Worm (Caenorhabditis elegans): ENCODE data around the gene C06G4.4.

C06G4.4 gene

DNA sequence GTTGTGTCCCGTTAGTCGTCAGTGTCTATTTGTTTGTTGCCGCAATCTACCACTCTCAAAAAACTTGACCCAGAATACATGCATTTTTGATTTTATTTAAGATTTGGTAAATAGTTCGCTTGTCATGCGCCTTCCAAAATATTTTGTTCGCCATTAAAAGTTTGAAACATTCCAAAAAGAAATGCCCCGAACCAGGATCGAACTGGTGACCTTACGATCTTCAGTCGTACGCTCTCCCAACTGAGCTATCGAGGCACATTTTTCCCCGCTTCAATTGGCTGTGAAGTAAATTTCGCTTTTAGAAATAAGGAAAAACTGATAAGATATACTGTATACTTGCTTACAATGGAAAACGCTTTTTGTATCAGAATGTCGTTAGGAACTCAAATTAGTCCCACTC is 677 bp upstream of the C06G4.4 start (continued):
- TF ChIP-seq lin-13 (GFP tag; optimal IDR thresholded peaks at IDR 0.05): no peak
- TF ChIP-seq T20F7.1 (GFP tag; optimal IDR thresholded peaks at IDR 0.05): no peak
- TF ChIP-seq egl-27 (tag; optimal IDR thresholded peaks at IDR 0.05): no peak
- 0 out of 2 replicates have a peak, but pooled peaks have one; percentile 10 for TF ChIP-seq lin-1 (GFP tag; IDR thresholded peaks at IDR 0.05)
- TF ChIP-seq nhr-102 (tag; optimal IDR thresholded peaks at IDR 0.05): no peak
- no peak for TF ChIP-seq ZK546.5 (tag; optimal IDR thresholded peaks at IDR 0.05)
- no peak for TF ChIP-seq cey-2 (tag; optimal IDR thresholded peaks at IDR 0.05; ENCODE audit: borderline replicate concordance, insufficient read depth)
- TF ChIP-seq php-3 (GFP tag; IDR thresholded peaks at IDR 0.05): no peak
- TF ChIP-seq tag-97 (GFP tag; IDR thresholded peaks at IDR 0.05): no peak
- TF ChIP-seq unc-130 (GFP tag; optimal IDR thresholded peaks at IDR 0.05): no peak
- no peak for TF ChIP-seq saeg-2 (GFP tag; IDR thresholded peaks at IDR 0.05)
- no peak for TF ChIP-seq lin-29 (GFP tag; IDR thresholded peaks at IDR 0.05)
- TF ChIP-seq egl-43 (GFP tag; IDR thresholded peaks at IDR 0.05): 0 out of 2 replicates have a peak, but pooled peaks have one; percentile 60
- TF ChIP-seq lir-3 (tag; optimal IDR thresholded peaks at IDR 0.05): no peak
- TF ChIP-seq dmd-9 (GFP tag; IDR thresholded peaks at IDR 0.05): no peak; the same call in 1 of the 2 replicates
- no peak for TF ChIP-seq daf-8 (GFP tag; IDR thresholded peaks at IDR 0.05)
- TF ChIP-seq lin-15B (tag; optimal IDR thresholded peaks at IDR 0.05): no peak
- peak; percentile 0 for TF ChIP-seq hlh-30 (tag; optimal IDR thresholded peaks at IDR 0.05; ENCODE audit: insufficient read depth)
- TF ChIP-seq dpl-1 (GFP tag; optimal IDR thresholded peaks at IDR 0.05): no peak
- no peak for TF ChIP-seq set-16 (GFP tag; IDR thresholded peaks at IDR 0.05)
- TF ChIP-seq unc-39 (tag; optimal IDR thresholded peaks at IDR 0.05): no peak
- TF ChIP-seq pha-4 (GFP tag; IDR thresholded peaks at IDR 0.05): peak; percentile 31; the same call in 1 of the 2 replicates
- no peak for TF ChIP-seq pha-4 (tag; optimal IDR thresholded peaks at IDR 0.05)
- TF ChIP-seq nhr-76 (tag; optimal IDR thresholded peaks at IDR 0.05): no peak
- 0 out of 2 replicates have a peak, but pooled peaks have one; percentile 45 for TF ChIP-seq F44E2.7 (GFP tag; IDR thresholded peaks at IDR 0.05)
- no peak for TF ChIP-seq mep-1 (tag; optimal IDR thresholded peaks at IDR 0.05)
- 0 out of 2 replicates have a peak, but pooled peaks have one; percentile 19 for TF ChIP-seq ctbp-1 (GFP tag; IDR thresholded peaks at IDR 0.05)
- TF ChIP-seq nhr-111 (GFP tag; optimal IDR thresholded peaks at IDR 0.05): no peak
- TF ChIP-seq ceh-62 (tag; optimal IDR thresholded peaks at IDR 0.05): no peak
- TF ChIP-seq daf-16 (GFP tag; optimal IDR thresholded peaks at IDR 0.05): no peak
- TF ChIP-seq daf-16 (tag; optimal IDR thresholded peaks at IDR 0.05): peak; percentile 15
- TF ChIP-seq vab-7 (GFP tag; IDR thresholded peaks at IDR 0.05): 0 out of 2 replicates have a peak, but pooled peaks have one; percentile 48
- no peak for TF ChIP-seq ztf-11 (tag; optimal IDR thresholded peaks at IDR 0.05)
- no peak for TF ChIP-seq nhr-77 (tag; optimal IDR thresholded peaks at IDR 0.05)
- TF ChIP-seq Y5F2A.4 (GFP tag; optimal IDR thresholded peaks at IDR 0.05): no peak
- TF ChIP-seq lim-7 (GFP tag; IDR thresholded peaks at IDR 0.05): peak; percentile 57; the same call in 1 of the 2 replicates
- no peak for TF ChIP-seq mdl-1 (tag; optimal IDR thresholded peaks at IDR 0.05)
- TF ChIP-seq nhr-25 (tag; optimal IDR thresholded peaks at IDR 0.05; ENCODE audit: borderline replicate concordance, insufficient read depth): no peak
- no peak for TF ChIP-seq mxl-2 (GFP tag; conservative IDR thresholded peaks at IDR 0.05)
- TF ChIP-seq unc-62 (GFP tag; optimal IDR thresholded peaks at IDR 0.05 in 1 of 2): peak in 1 of 2 experiments; percentile 57
- TF ChIP-seq unc-62 (tag; optimal IDR thresholded peaks at IDR 0.05): no peak

DNA sequence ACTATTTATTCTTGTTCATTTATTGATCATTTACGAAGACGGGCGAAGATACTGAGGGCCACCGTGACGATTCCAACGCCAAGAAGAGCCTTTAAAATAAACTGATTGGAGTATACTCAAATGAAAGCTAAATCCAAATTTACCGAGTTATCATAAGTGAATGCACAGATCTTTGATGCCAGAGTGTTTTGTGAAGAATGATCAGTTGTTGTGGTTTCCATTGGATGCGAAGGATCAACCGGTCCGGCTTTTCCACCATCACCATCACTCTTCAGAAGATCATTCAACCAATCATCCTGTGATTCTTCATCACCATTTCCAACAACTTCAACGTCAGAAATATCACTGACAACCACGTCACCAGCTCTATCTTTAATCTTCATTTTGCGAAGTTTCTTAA is 388 bp downstream of the C06G4.4 start:
- TF ChIP-seq ceh-28 (tag; optimal IDR thresholded peaks at IDR 0.05) (no peak), aly-2 (tag; optimal IDR thresholded peaks at IDR 0.05) (no peak), daf-8 (GFP tag; IDR thresholded peaks at IDR 0.05) (no peak), nhr-28 (tag; optimal IDR thresholded peaks at IDR 0.05) (no peak), set-16 (GFP tag; IDR thresholded peaks at IDR 0.05) (no peak), dmd-6 (GFP tag; IDR thresholded peaks at IDR 0.05) (no peak), snpc-4 (tag; optimal IDR thresholded peaks at IDR 0.05) (no peak), hmg-1.1 (GFP tag; IDR thresholded peaks at IDR 0.05) (no peak), pqm-1 (tag; optimal IDR thresholded peaks at IDR 0.05) (no peak), mes-2 (tag; optimal IDR thresholded peaks at IDR 0.05; ENCODE audit: poor library complexity, severe bottlenecking) (peak; percentile 29), saeg-2 (GFP tag; IDR thresholded peaks at IDR 0.05) (0 out of 2 replicates have a peak, but pooled peaks have one; percentile 19), ZK546.5 (tag; optimal IDR thresholded peaks at IDR 0.05) (no peak), nhr-102 (tag; optimal IDR thresholded peaks at IDR 0.05) (peak; percentile 71), lin-38 (GFP tag; IDR thresholded peaks at IDR 0.05) (peak; percentile 44; the same call in 1 of the 2 replicates), unc-39 (tag; optimal IDR thresholded peaks at IDR 0.05) (no peak), ztf-11 (tag; optimal IDR thresholded peaks at IDR 0.05) (no peak), cey-2 (tag; optimal IDR thresholded peaks at IDR 0.05; ENCODE audit: borderline replicate concordance, insufficient read depth) (no peak), ctbp-1 (GFP tag; IDR thresholded peaks at IDR 0.05) (no peak), mxl-3 (GFP tag; optimal IDR thresholded peaks at IDR 0.05) (no peak), aha-1 (tag) (no peak)

Data from whole organism, L4 larva.